Fruit fly (Drosophila melanogaster): ENCODE measurements around the gene CG8064.
A peak's percentile ranks its signal among the peaks of the same experiment; 100 is the strongest.

CG8064 gene

dm6 chr3R:18260016-18260415, 23.4 kb upstream of the CG8064 start:
- TF ChIP-seq Dif (GFP tag; optimal IDR thresholded peaks at IDR 0.05; ENCODE audit: partially characterized antibody) (no peak), foxo (GFP tag; optimal IDR thresholded peaks at IDR 0.05) (no peak), rgr (GFP tag; optimal IDR thresholded peaks at IDR 0.05) (no peak), woc (GFP tag; optimal IDR thresholded peaks at IDR 0.05) (no peak), GATAd (GFP tag; optimal IDR thresholded peaks at IDR 0.05) (no peak), N (GFP tag; optimal IDR thresholded peaks at IDR 0.05) (no peak), br (GFP tag; optimal IDR thresholded peaks at IDR 0.05) (no peak), usp (GFP tag; optimal IDR thresholded peaks at IDR 0.05) (no peak), Hr78 (GFP tag; optimal IDR thresholded peaks at IDR 0.05) (no peak)

DNA sequence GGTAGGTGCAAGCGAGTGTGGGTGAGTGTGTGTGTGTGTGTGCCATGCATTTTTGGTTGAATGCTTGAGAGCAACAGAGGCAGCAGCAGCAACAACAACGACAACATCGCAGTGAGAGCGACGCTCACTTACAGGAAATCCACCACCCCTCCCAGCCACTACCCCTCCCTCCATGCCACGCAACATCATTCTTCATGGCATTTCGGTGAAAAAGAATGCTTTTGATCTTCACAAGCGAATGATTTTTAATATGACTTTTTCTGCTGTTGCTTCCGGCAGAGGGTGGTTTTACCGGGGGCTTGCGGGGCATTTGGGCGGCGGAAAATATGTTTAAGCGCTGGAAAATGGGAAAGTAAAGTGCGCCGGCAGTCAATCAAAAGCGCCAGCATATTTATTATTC, 21.9 kb upstream of the CG8064 start:
- TF ChIP-seq Hr83 (GFP tag; optimal IDR thresholded peaks at IDR 0.05; ENCODE audit: poor library complexity, severe bottlenecking) (no peak), sage (GFP tag; optimal IDR thresholded peaks at IDR 0.05) (no peak), CG32264 (GFP tag; optimal IDR thresholded peaks at IDR 0.05) (no peak), woc (GFP tag; optimal IDR thresholded peaks at IDR 0.05) (no peak), jim (GFP tag; optimal IDR thresholded peaks at IDR 0.05) (no peak), Abd-B (GFP tag; optimal IDR thresholded peaks at IDR 0.05) (no peak), dsf (GFP tag; optimal IDR thresholded peaks at IDR 0.05; ENCODE audit: borderline replicate concordance) (no peak), dmrt93B (GFP tag; optimal IDR thresholded peaks at IDR 0.05) (no peak), foxo (GFP tag; optimal IDR thresholded peaks at IDR 0.05) (no peak), OdsH (GFP tag; optimal IDR thresholded peaks at IDR 0.05) (no peak), sv (GFP tag; optimal IDR thresholded peaks at IDR 0.05) (no peak), h (GFP tag; optimal IDR thresholded peaks at IDR 0.05) (no peak), pan (optimal IDR thresholded peaks at IDR 0.05) (no peak), ey (GFP tag; optimal IDR thresholded peaks at IDR 0.05) (no peak), dl (GFP tag; optimal IDR thresholded peaks at IDR 0.05; ENCODE audit: insufficient read depth in 1 of 2, partially characterized antibody in 2 of 2) (no peak), HLH106 (tag; optimal IDR thresholded peaks at IDR 0.05) (no peak)

DNA sequence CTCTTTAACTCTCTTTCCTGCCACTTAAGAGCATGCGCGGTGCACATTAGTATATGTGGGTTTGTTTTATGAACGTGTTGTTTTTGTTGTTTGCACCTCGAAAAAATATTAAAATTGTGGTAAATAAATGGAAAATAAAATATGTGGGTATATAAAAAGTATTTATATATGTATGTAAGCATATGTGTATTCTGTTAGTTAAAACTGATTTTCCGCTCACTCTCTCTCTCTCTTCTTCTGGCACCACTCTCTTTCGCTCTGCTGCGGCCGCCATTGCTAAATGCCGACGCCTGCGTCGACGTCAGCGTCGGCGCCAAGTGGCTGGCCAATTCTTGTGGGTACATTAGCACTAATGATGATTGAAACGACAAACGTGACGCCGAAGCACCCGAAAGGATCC, 18.2 kb upstream of the CG8064 start:
- no peak for TF ChIP-seq dsf (GFP tag; optimal IDR thresholded peaks at IDR 0.05; ENCODE audit: borderline replicate concordance)
- TF ChIP-seq Dif (GFP tag; optimal IDR thresholded peaks at IDR 0.05; ENCODE audit: partially characterized antibody): no peak
- TF ChIP-seq sage (GFP tag; optimal IDR thresholded peaks at IDR 0.05): no peak

dm6 chr3R:18266665-18267064, 16.8 kb upstream of the CG8064 start:
- TF ChIP-seq pan (optimal IDR thresholded peaks at IDR 0.05): no peak
- peak; percentile 44 for TF ChIP-seq Vsx2 (GFP tag; optimal IDR thresholded peaks at IDR 0.05; ENCODE audit: partially characterized antibody)
- no peak for TF ChIP-seq psq (GFP tag; optimal IDR thresholded peaks at IDR 0.05)
- no peak for TF ChIP-seq woc (GFP tag; optimal IDR thresholded peaks at IDR 0.05)
- no peak for TF ChIP-seq lola (GFP tag; optimal IDR thresholded peaks at IDR 0.05)

dm6 chr3R:18267489-18267888, 16.0 kb upstream of the CG8064 start, which contains the start of gene CG18599:
Gene CG18599, plus strand, starts transcription at chr3R:18267789.
- TF ChIP-seq N (GFP tag; optimal IDR thresholded peaks at IDR 0.05) (no peak), fru (GFP tag; optimal IDR thresholded peaks at IDR 0.05) (no peak), sv (GFP tag; optimal IDR thresholded peaks at IDR 0.05) (no peak), h (GFP tag; optimal IDR thresholded peaks at IDR 0.05) (no peak), Myc (optimal IDR thresholded peaks at IDR 0.05) (no peak), dl (GFP tag; optimal IDR thresholded peaks at IDR 0.05; ENCODE audit: insufficient read depth in 1 of 2, partially characterized antibody in 2 of 2) (no peak)

DNA sequence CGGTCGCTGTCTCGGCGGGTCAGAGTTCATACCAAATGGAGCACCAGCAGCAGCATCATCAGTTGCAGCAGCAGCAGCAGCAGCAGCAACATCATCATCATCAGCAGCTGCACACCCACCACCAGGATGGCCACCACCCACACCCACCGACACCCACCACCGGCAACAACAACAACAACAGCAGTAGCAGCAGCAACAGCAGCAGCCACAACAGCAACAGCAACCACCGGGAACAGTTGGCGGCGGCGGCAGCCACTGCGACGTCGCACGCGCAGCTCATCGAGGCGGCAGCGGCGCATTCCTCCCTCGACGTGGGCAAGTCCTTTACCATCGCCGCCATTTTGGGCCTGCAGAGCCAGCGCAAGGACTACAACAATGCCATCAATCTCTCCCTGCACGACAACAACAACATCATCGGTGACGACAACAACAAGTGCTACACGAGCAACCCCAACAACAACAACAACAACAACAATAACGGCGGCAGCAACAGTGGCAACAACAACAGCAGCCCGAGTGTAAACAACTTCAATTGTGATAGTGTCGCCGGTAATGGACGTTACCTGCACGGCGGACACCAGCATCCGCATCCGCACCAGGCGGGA, 13.6 kb upstream of the CG8064 start:
- no peak for TF ChIP-seq Myc (optimal IDR thresholded peaks at IDR 0.05)
- peak; percentile 89 for TF ChIP-seq Dfd (GFP tag; optimal IDR thresholded peaks at IDR 0.05)

Measured in whole organism, wandering third instar larva.